Worm (Caenorhabditis elegans) whole organism, L4 larva: ENCODE results near the gene tmed-1.

Source experiments
- ceh-44 ChIP-seq: fragments of 200-800 bp; sonication (Bioruptor generic); IDR thresholded peaks from 2 replicates; pipeline ENCODE4 v1.3.6; 2022; ENCODE audit warnings: missing genetic modification reagents, missing genetic modification characterization, missing compliant biosample characterization
- fkh-10 ChIP-seq: fragments of 150-350 bp; optimal IDR thresholded peaks from 2 replicates; lab custom pipeline; 2014; ENCODE audit warnings: missing biosample characterization, missing genetic modification reagents, missing genetic modification characterization
- hlh-30 ChIP-seq: sonication (generic microtip); optimal IDR thresholded peaks from 2 replicates; lab custom pipeline; 2017; ENCODE audit warnings: antibody characterized with exemption, mild to moderate bottlenecking, missing genetic modification characterization, missing compliant biosample characterization; ENCODE audit not compliant: insufficient read depth
- lin-1 ChIP-seq: fragments of 200-800 bp; sonication (Bioruptor generic); IDR thresholded peaks from 2 replicates; pipeline ENCODE4 v1.3.6; 2022; ENCODE audit warnings: missing genetic modification reagents, missing genetic modification characterization, missing compliant biosample characterization
- nhr-28 ChIP-seq: fragments of 150-350 bp; optimal IDR thresholded peaks from 2 replicates; lab custom pipeline; 2014; ENCODE audit warnings: missing biosample characterization, missing genetic modification characterization
- nhr-6 ChIP-seq: fragments of 150-350 bp; optimal IDR thresholded peaks from 2 replicates; lab custom pipeline; 2014; ENCODE audit warnings: missing biosample characterization, missing genetic modification characterization
- skn-1 ChIP-seq: fragments of 150-350 bp; optimal IDR thresholded peaks from 2 replicates; lab custom pipeline; 2014; ENCODE audit warnings: missing biosample characterization, missing genetic modification characterization
- unc-39 ChIP-seq: sonication (generic microtip); optimal IDR thresholded peaks from 2 replicates; lab custom pipeline; 2017; ENCODE audit warnings: missing biosample characterization, missing genetic modification characterization
- ztf-11 ChIP-seq: fragments of 150-350 bp; optimal IDR thresholded peaks from 2 replicates; lab custom pipeline; 2014; ENCODE audit warnings: missing biosample characterization, missing genetic modification characterization

- TF ChIP-seq unc-39 (no peak), lin-1 (GFP tag; lab: Robert Waterston, UW) (no peak), nhr-28 (no peak), fkh-10 (GFP tag; lab: Kevin White, UChicago) (no peak), hlh-30 (tag; lab: Kevin White, UChicago) (no peak), skn-1 (tag; lab: Kevin White, UChicago) (no peak), nhr-6 (tag; lab: Kevin White, UChicago) (no peak), ztf-11 (tag; lab: Kevin White, UChicago) (no peak), ceh-44 (GFP tag; lab: Robert Waterston, UW) (no peak)
Measured at ce11 chrIV:12080807-12081206, 2.8 kb upstream of the tmed-1 start.
